Worm (Caenorhabditis elegans) whole organism, young adult: ENCODE results near the gene C04F5.8.
A peak's percentile ranks its signal among the peaks of the same experiment; 100 is the strongest.

ENCODE experiments used
- B0336.3 ChIP-seq: fragments of 200-800 bp; sonication (Bioruptor generic); IDR thresholded peaks from 2 replicates; pipeline ENCODE4 v1.3.6; 2022; ENCODE audit warnings: missing genetic modification characterization, missing compliant biosample characterization
- C06A6.2 ChIP-seq: fragments of 200-800 bp; sonication (Bioruptor generic); conservative IDR thresholded peaks from 2 replicates; pipeline ENCODE4 v1.3.6; 2022; ENCODE audit warnings: missing genetic modification characterization, missing compliant biosample characterization
- F22D6.2 ChIP-seq: sonication (generic microtip); optimal IDR thresholded peaks from 2 replicates; lab custom pipeline; 2016; ENCODE audit warnings: mild to moderate bottlenecking, missing genetic modification characterization, missing compliant biosample characterization
- F52B5.7 ChIP-seq: sonication (generic microtip); optimal IDR thresholded peaks from 2 replicates; lab custom pipeline; 2016; ENCODE audit warnings: mild to moderate bottlenecking, missing genetic modification characterization, missing compliant biosample characterization
- F57C9.4 ChIP-seq: sonication (generic microtip); optimal IDR thresholded peaks from 2 replicates; lab custom pipeline; 2017; ENCODE audit warnings: mild to moderate bottlenecking, missing genetic modification characterization, missing compliant biosample characterization
- Y67H2A.10 ChIP-seq: fragments of 200-800 bp; sonication (Bioruptor generic); conservative IDR thresholded peaks from 2 replicates; pipeline ENCODE4 v1.3.6; 2022; ENCODE audit warnings: missing genetic modification reagents, missing genetic modification characterization, missing compliant biosample characterization
- Y79H2A.3 ChIP-seq: fragments of 200-800 bp; sonication (Bioruptor generic); conservative IDR thresholded peaks from 2 replicates; pipeline ENCODE4 v1.3.6; 2022; ENCODE audit warnings: missing genetic modification reagents, missing genetic modification characterization, missing compliant biosample characterization
- attf-5 ChIP-seq: fragments of 200-800 bp; sonication (Bioruptor generic); optimal IDR thresholded peaks from 2 replicates; lab custom pipeline; 2018; ENCODE audit warnings: mild to moderate bottlenecking, missing genetic modification characterization, missing compliant biosample characterization
- attf-6 ChIP-seq: fragments of 200-800 bp; sonication (Bioruptor generic); IDR thresholded peaks from 2 replicates; pipeline ENCODE4 v1.3.6; 2022; ENCODE audit warnings: missing genetic modification reagents, missing genetic modification characterization, missing compliant biosample characterization
- cebp-1 ChIP-seq, 2 experiments: fragments of 200-800 bp in 1 of 2; sonication (Bioruptor generic) in 1 of 2; sonication (generic microtip) in 1 of 2; IDR thresholded peaks in 1 of 2; optimal IDR thresholded peaks in 1 of 2; 2 replicates each; pipeline versions ENCODE4 v1.3.6 to Lab custom; 2017 to 2022; ENCODE audit warnings: missing compliant biosample characterization in 2 of 2, missing genetic modification characterization in 2 of 2, mild to moderate bottlenecking in 1 of 2, missing genetic modification reagents in 1 of 2, moderate library complexity in 1 of 2
- chd-7 ChIP-seq: sonication (generic microtip); optimal IDR thresholded peaks from 2 replicates; lab custom pipeline; 2016; ENCODE audit warnings: mild to moderate bottlenecking, missing genetic modification characterization, moderate library complexity, missing compliant biosample characterization
- dpl-1 ChIP-seq: fragments of 150-350 bp; optimal IDR thresholded peaks from 2 replicates; lab custom pipeline; 2014; ENCODE audit warnings: missing biosample characterization, missing genetic modification reagents, missing genetic modification characterization
- ets-4 ChIP-seq: fragments of 200-800 bp; sonication (Bioruptor generic); optimal IDR thresholded peaks from 2 replicates; lab custom pipeline; 2018; ENCODE audit warnings: mild to moderate bottlenecking, missing genetic modification characterization, missing compliant biosample characterization
- gei-17 ChIP-seq: fragments of 200-800 bp; sonication (Bioruptor generic); optimal IDR thresholded peaks from 2 replicates; lab custom pipeline; 2018; ENCODE audit warnings: mild to moderate bottlenecking, missing genetic modification characterization, missing compliant biosample characterization
- lin-54 ChIP-seq: fragments of 200-800 bp; sonication (Bioruptor generic); optimal IDR thresholded peaks from 2 replicates; lab custom pipeline; 2018; ENCODE audit warnings: mild to moderate bottlenecking, missing genetic modification characterization, missing compliant biosample characterization
- lir-1 ChIP-seq: fragments of 200-800 bp; sonication (Bioruptor generic); conservative IDR thresholded peaks from 2 replicates; pipeline ENCODE4 v1.3.6; 2022; ENCODE audit warnings: missing genetic modification reagents, missing genetic modification characterization, missing compliant biosample characterization
- lsl-1 ChIP-seq: fragments of 200-800 bp; sonication (Bioruptor generic); optimal IDR thresholded peaks from 2 replicates; lab custom pipeline; 2018; ENCODE audit warnings: mild to moderate bottlenecking, missing genetic modification characterization, moderate library complexity, missing compliant biosample characterization
- lsy-27 ChIP-seq: sonication (generic microtip); optimal IDR thresholded peaks from 2 replicates; lab custom pipeline; 2017; ENCODE audit warnings: missing genetic modification characterization, mild to moderate bottlenecking, missing compliant biosample characterization, antibody characterized with exemption, missing genotype, borderline replicate concordance; ENCODE audit not compliant: insufficient read depth
- madf-6 ChIP-seq: fragments of 200-800 bp; sonication (Bioruptor generic); IDR thresholded peaks from 2 replicates; pipeline ENCODE4 v1.3.6; 2022; ENCODE audit warnings: missing genetic modification reagents, missing genetic modification characterization, missing compliant biosample characterization
- mes-4 ChIP-seq: sonication (generic microtip); optimal IDR thresholded peaks from 2 replicates; lab custom pipeline; 2016; ENCODE audit warnings: missing genotype, missing genetic modification characterization, missing compliant biosample characterization
- mxl-1 ChIP-seq: sonication (generic microtip); optimal IDR thresholded peaks from 2 replicates; lab custom pipeline; 2016; ENCODE audit warnings: missing genetic modification characterization, missing compliant biosample characterization
- nfya-2 ChIP-seq: fragments of 200-800 bp; sonication (Bioruptor generic); IDR thresholded peaks from 2 replicates; pipeline ENCODE4 v1.3.6; 2022; ENCODE audit warnings: missing genetic modification reagents, missing genetic modification characterization, missing compliant biosample characterization
- nhr-80 ChIP-seq: sonication (generic microtip); optimal IDR thresholded peaks from 2 replicates; lab custom pipeline; 2016; ENCODE audit warnings: missing genetic modification characterization, missing compliant biosample characterization
- rpc-1 ChIP-seq, 2 experiments: fragments of 150-350 bp in 1 of 2; sonication (generic microtip) in 1 of 2; optimal IDR thresholded peaks; 2 replicates each; lab custom pipeline; 2014 to 2018; ENCODE audit warnings: missing biosample characterization in 1 of 2, missing genetic modification characterization in 1 of 2, missing genetic modification reagents in 1 of 2, missing genotype in 1 of 2
- snpc-4 ChIP-seq, 5 experiments: fragments of 150-350 bp in 1 of 5; sonication (generic microtip) in 4 of 5; optimal IDR thresholded peaks; 2 replicates each; lab custom pipeline; 2014 to 2018; ENCODE audit warnings: missing genetic modification characterization in 5 of 5, missing biosample characterization in 3 of 5, antibody characterized with exemption in 2 of 5, mild to moderate bottlenecking in 2 of 5, missing compliant biosample characterization in 2 of 5, missing genotype in 2 of 5, moderate library complexity in 2 of 5, missing genetic modification reagents in 1 of 5
- sptf-2 ChIP-seq: fragments of 200-800 bp; sonication (Bioruptor generic); optimal IDR thresholded peaks from 2 replicates; lab custom pipeline; 2018; ENCODE audit warnings: mild to moderate bottlenecking, missing genetic modification characterization, missing compliant biosample characterization
- unc-130 ChIP-seq: sonication (generic microtip); optimal IDR thresholded peaks from 2 replicates; lab custom pipeline; 2016; ENCODE audit warnings: missing genetic modification reagents, missing genetic modification characterization, missing compliant biosample characterization
- ztf-25 ChIP-seq: fragments of 200-800 bp; sonication (Bioruptor generic); IDR thresholded peaks from 2 replicates; pipeline ENCODE4 v1.3.6; 2022; ENCODE audit warnings: missing genetic modification reagents, missing genetic modification characterization, missing compliant biosample characterization
- ztf-28 ChIP-seq: fragments of 200-800 bp; sonication (Bioruptor generic); IDR thresholded peaks from 2 replicates; pipeline ENCODE4 v1.3.6; 2022; ENCODE audit warnings: missing genetic modification reagents, missing genetic modification characterization, missing compliant biosample characterization
- ztf-3 ChIP-seq: fragments of 200-800 bp; sonication (Bioruptor generic); optimal IDR thresholded peaks from 2 replicates; lab custom pipeline; 2018; ENCODE audit warnings: mild to moderate bottlenecking, missing genetic modification characterization, missing compliant biosample characterization

C04F5.8 gene

DNA sequence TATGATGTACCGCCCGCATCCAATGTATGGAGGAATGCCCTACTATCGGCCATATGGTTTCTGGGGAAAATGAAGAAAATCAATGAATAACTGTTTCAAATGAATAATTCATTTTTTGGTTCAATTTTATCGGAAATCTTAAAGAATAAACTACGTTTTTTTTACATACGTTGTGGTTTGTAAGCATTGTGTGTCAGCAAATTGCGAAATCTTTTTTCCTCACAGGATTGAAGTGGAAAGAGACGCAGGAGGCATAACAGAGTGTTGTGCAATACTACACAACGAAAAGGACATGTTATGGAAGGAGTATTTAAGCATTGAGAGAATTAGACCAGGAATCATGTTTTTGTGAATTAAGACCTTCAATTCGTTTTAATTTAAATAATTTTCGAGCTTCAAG lies 17.8 kb upstream of the C04F5.8 start:
- TF ChIP-seq cebp-1 (GFP tag; IDR thresholded peaks at IDR 0.05; lab: Robert Waterston, UW) (peak; percentile 97), cebp-1 (tag; optimal IDR thresholded peaks at IDR 0.05; lab: Kevin White, UChicago) (peak; percentile 99), ets-4 (GFP tag; lab: Kevin White, UChicago) (no peak), mes-4 (no peak), attf-5 (GFP tag; lab: Kevin White, UChicago) (peak; percentile 44)
- TF ChIP-seq, all 124 proteins: peak for 2

DNA sequence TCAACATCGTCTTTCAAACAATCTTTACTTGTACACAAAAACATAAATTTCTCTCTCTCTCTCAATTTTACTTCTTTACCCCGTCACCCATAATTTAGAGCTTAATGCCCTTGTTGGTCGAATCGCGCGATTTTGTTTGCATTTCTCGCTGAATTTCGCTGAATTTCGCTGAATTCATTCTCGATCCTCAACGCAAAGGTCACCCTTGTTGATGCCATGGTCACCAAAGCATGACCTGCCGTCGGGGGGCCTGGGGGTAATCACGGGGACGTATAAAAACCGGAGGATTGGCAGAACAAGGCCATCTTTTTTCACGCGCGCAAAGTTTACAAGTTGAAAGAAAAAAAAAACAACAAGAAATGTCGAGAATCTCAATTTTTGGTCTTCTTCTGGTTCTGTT lies 16.5 kb upstream of the C04F5.8 start, which contains the start of gene F14F9.8:
Gene F14F9.8 (plus strand): TSS at position 301 of the 400 bp plus-strand sequence.
- TF ChIP-seq lsy-27 (tag; lab: Kevin White, UChicago) (no peak), nfya-2 (GFP tag; lab: Robert Waterston, UW) (no peak), B0336.3 (no peak), ztf-28 (GFP tag; lab: Robert Waterston, UW) (no peak), madf-6 (no peak), attf-5 (GFP tag; lab: Kevin White, UChicago) (no peak), dpl-1 (GFP tag; lab: Kevin White, UChicago) (no peak), attf-6 (GFP tag; lab: Robert Waterston, UW) (no peak), F52B5.7 (tag; lab: Kevin White, UChicago) (no peak), unc-130 (GFP tag; lab: Kevin White, UChicago) (no peak), chd-7 (no peak)

DNA sequence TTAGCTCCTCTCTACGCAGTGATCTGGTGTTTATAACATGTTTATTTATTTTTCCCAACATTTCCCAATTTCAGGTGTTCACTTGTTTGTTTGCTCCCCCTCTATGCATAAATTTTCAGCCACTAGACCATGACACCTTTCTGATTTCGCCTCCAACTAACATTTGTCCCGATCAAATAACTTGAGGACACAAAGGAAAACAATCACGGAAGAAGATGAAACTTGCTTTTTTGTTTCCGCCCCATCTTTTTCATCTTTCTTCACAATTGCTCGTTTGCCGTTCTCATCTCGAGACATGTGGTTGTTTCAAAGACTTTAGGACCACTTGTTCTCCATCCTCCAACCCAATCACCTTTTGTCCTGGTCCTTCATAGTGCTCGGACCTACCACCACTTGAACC lies 13.2 kb upstream of the C04F5.8 start, which contains the start of gene F14F9.5:
Gene F14F9.5 (plus strand): TSS at position 301 of the 400 bp plus-strand sequence.
- TF ChIP-seq F22D6.2 (tag; lab: Kevin White, UChicago): no peak
- TF ChIP-seq sptf-2 (GFP tag; lab: Kevin White, UChicago): no peak
- no peak for TF ChIP-seq F52B5.7 (tag; lab: Kevin White, UChicago)
- TF ChIP-seq C06A6.2 (GFP tag; lab: Robert Waterston, UW): no peak
- no peak for TF ChIP-seq lir-1 (GFP tag; lab: Robert Waterston, UW)
- TF ChIP-seq ztf-3 (GFP tag; lab: Kevin White, UChicago): no peak
- TF ChIP-seq lsl-1 (GFP tag; lab: Kevin White, UChicago): no peak
- TF ChIP-seq rpc-1 (optimal IDR thresholded peaks at IDR 0.05; lab: Kevin White, UChicago): no peak
- TF ChIP-seq rpc-1 (tag; optimal IDR thresholded peaks at IDR 0.05; lab: Kevin White, UChicago): no peak
- TF ChIP-seq cebp-1 (GFP tag; IDR thresholded peaks at IDR 0.05; lab: Robert Waterston, UW): no peak
- no peak for TF ChIP-seq cebp-1 (tag; optimal IDR thresholded peaks at IDR 0.05; lab: Kevin White, UChicago)
- no peak for TF ChIP-seq Y67H2A.10 (GFP tag; lab: Robert Waterston, UW)
- no peak for TF ChIP-seq Y79H2A.3 (GFP tag; lab: Robert Waterston, UW)
- no peak for TF ChIP-seq mxl-1 (tag; lab: Kevin White, UChicago)
- no peak for TF ChIP-seq ztf-25 (GFP tag; lab: Robert Waterston, UW)
- TF ChIP-seq snpc-4 (GFP tag; optimal IDR thresholded peaks at IDR 0.05; lab: Kevin White, UChicago): no peak
- no peak for TF ChIP-seq snpc-4 (tag; optimal IDR thresholded peaks at IDR 0.05; lab: Kevin White, UChicago)

ce11 chrV:5119679-5120078 lies 6.1 kb upstream of the C04F5.8 start, which contains the start of gene sid-1:
TSS of gene sid-1 (plus strand) at chrV:5119970.
- no peak for TF ChIP-seq lin-54 (GFP tag; lab: Kevin White, UChicago)
- TF ChIP-seq dpl-1 (GFP tag; lab: Kevin White, UChicago): no peak
- TF ChIP-seq nhr-80: peak; percentile 24
- TF ChIP-seq Y79H2A.3 (GFP tag; lab: Robert Waterston, UW): no peak

DNA sequence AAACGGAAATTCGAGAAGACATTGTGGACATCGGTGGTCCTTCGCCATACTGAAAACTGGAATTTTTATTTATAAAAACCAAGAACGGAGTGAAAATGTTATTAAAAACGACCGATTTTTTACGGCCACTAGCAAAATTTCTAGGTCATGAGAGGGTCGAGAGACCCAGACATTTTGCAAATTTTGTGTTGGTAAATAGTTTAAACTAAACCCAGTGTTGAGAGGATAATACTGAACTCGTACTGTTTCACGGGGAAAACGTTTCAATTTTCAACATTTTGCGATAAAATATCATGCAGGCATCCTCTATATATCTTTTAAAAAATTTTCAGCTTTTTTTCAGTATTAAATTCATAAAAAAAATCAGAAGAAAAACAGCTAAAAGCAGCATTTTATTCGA lies 5.6 kb upstream of the C04F5.8 start, which contains the start of gene C04F5.9:
Gene C04F5.9 (minus strand): TSS at position 101 of the 400 bp plus-strand sequence.
- TF ChIP-seq gei-17 (no peak), F57C9.4 (tag; lab: Kevin White, UChicago) (no peak), mxl-1 (tag; lab: Kevin White, UChicago) (no peak)
